Worm (Caenorhabditis elegans): Measurements from ENCODE around the gene odr-3.

DNA sequence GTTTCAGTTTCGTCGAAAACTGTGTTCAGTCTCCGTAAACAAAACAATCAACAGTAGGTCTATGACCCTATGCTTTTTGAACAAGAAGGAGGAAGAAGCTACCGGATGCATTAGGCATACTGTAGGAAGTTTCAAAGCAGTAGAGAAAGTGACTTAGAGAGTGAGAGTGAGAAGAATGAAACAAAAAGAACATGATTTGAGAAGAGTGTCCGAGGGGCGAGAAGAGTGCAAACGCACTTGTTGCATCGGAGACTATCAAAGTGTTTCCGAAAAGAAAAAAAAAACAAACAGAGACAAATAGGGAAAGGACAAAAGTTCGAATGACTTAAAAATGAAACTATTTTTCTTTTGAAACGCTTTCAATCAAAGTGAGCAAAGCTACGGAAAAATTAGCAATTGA is 6.1 kb downstream of the odr-3 start:
- no peak for TF ChIP-seq lim-7 (GFP tag; IDR thresholded peaks at IDR 0.05)
- no peak for TF ChIP-seq daf-19 (GFP tag; conservative IDR thresholded peaks at IDR 0.05)
- TF ChIP-seq fos-1 (tag; optimal IDR thresholded peaks at IDR 0.05), result no peak
- TF ChIP-seq ztf-11 (tag; optimal IDR thresholded peaks at IDR 0.05), result no peak
